Worm (Caenorhabditis elegans) whole organism, L3 larva: ENCODE measurements around the gene idpc-1.

Source experiments
- R02D3.7 ChIP-seq: fragments of 150-350 bp; optimal IDR thresholded peaks from 2 replicates; lab custom pipeline; 2014; ENCODE audit warnings: missing biosample characterization, missing genetic modification characterization
- ama-1 ChIP-seq: fragments of 150-350 bp; optimal IDR thresholded peaks from 2 replicates; lab custom pipeline; 2018
- ceh-16 ChIP-seq: sonication (generic microtip); optimal IDR thresholded peaks from 2 replicates; lab custom pipeline; 2017; ENCODE audit warnings: missing biosample characterization, missing genetic modification characterization
- ceh-28 ChIP-seq: fragments of 150-350 bp; optimal IDR thresholded peaks from 2 replicates; lab custom pipeline; 2014; ENCODE audit warnings: missing biosample characterization, missing genetic modification reagents, missing genetic modification characterization
- egl-5 ChIP-seq: fragments of 150-350 bp; optimal IDR thresholded peaks from 2 replicates; lab custom pipeline; 2017; ENCODE audit warnings: missing biosample characterization, missing genetic modification reagents, missing genetic modification characterization, inconsistent platforms
- elt-1 ChIP-seq: fragments of 150-350 bp; optimal IDR thresholded peaks from 2 replicates; lab custom pipeline; 2014; ENCODE audit warnings: missing biosample characterization, missing genetic modification characterization
- elt-2 ChIP-seq: sonication (generic microtip); optimal IDR thresholded peaks from 2 replicates; lab custom pipeline; 2016; ENCODE audit warnings: missing genetic modification reagents, mild to moderate bottlenecking, missing genetic modification characterization, missing compliant biosample characterization
- elt-3 ChIP-seq, 3 experiments: fragments of 150-350 bp in 1 of 3; sonication (generic microtip) in 2 of 3; optimal IDR thresholded peaks; 2 replicates in 2 of 3; 4 replicates in 1 of 3; lab custom pipeline; 2014 to 2017; ENCODE audit warnings: missing biosample characterization in 3 of 3, missing genetic modification characterization in 3 of 3
- eor-1 ChIP-seq, 2 experiments: fragments of 150-350 bp; optimal IDR thresholded peaks; 2 replicates each; lab custom pipeline; 2014 to 2018; ENCODE audit warnings: missing biosample characterization in 2 of 2, missing genetic modification characterization in 2 of 2
- fkh-10 ChIP-seq: sonication (generic microtip); optimal IDR thresholded peaks from 2 replicates; lab custom pipeline; 2017; ENCODE audit warnings: missing biosample characterization, missing genetic modification reagents, missing genetic modification characterization
- fkh-2 ChIP-seq: fragments of 150-350 bp; optimal IDR thresholded peaks from 2 replicates; lab custom pipeline; 2014; ENCODE audit warnings: missing biosample characterization, missing genetic modification reagents, missing genetic modification characterization
- hmg-11 ChIP-seq: sonication (generic microtip); optimal IDR thresholded peaks from 2 replicates; lab custom pipeline; 2016; ENCODE audit warnings: missing genetic modification characterization, missing compliant biosample characterization
- jun-1 ChIP-seq: fragments of 150-350 bp; optimal IDR thresholded peaks from 2 replicates; lab custom pipeline; 2014; ENCODE audit warnings: missing biosample characterization, missing genetic modification reagents, missing genetic modification characterization
- lin-39 ChIP-seq: fragments of 150-350 bp; optimal IDR thresholded peaks from 2 replicates; lab custom pipeline; 2018; ENCODE audit warnings: missing biosample characterization, missing genetic modification reagents, missing genetic modification characterization
- mdl-1 ChIP-seq: fragments of 150-350 bp; optimal IDR thresholded peaks from 2 replicates; lab custom pipeline; 2014; ENCODE audit warnings: missing biosample characterization, missing genetic modification characterization
- mml-1 ChIP-seq: fragments of 150-350 bp; sonication (generic microtip); optimal IDR thresholded peaks from 3 replicates; lab custom pipeline; 2014; ENCODE audit warnings: missing biosample characterization, missing genetic modification characterization
- nfya-1 ChIP-seq: sonication (generic microtip); optimal IDR thresholded peaks from 2 replicates; lab custom pipeline; 2017; ENCODE audit warnings: missing genetic modification characterization, mild to moderate bottlenecking, missing compliant biosample characterization, antibody characterized with exemption, moderate library complexity; ENCODE audit not compliant: insufficient read depth
- nhr-237 ChIP-seq: fragments of 150-350 bp; optimal IDR thresholded peaks from 2 replicates; lab custom pipeline; 2014; ENCODE audit warnings: missing biosample characterization, missing genetic modification characterization
- nhr-25 ChIP-seq: sonication (generic microtip); optimal IDR thresholded peaks from 2 replicates; lab custom pipeline; 2017; ENCODE audit warnings: missing biosample characterization, missing genetic modification characterization
- nhr-76 ChIP-seq: fragments of 150-350 bp; sonication (generic microtip); optimal IDR thresholded peaks from 5 replicates; lab custom pipeline; 2014; ENCODE audit warnings: missing biosample characterization, missing genetic modification characterization
- nhr-77 ChIP-seq: fragments of 150-350 bp; optimal IDR thresholded peaks from 2 replicates; lab custom pipeline; 2014; ENCODE audit warnings: missing biosample characterization, missing genetic modification characterization
- pha-4 ChIP-seq: fragments of 150-350 bp; optimal IDR thresholded peaks from 2 replicates; lab custom pipeline; 2014; ENCODE audit warnings: missing biosample characterization, missing genetic modification reagents, missing genetic modification characterization
- pqm-1 ChIP-seq: fragments of 150-350 bp; optimal IDR thresholded peaks from 2 replicates; lab custom pipeline; 2017; ENCODE audit warnings: missing biosample characterization, missing genetic modification characterization, inconsistent platforms
- skn-1 ChIP-seq: fragments of 150-350 bp; optimal IDR thresholded peaks from 2 replicates; lab custom pipeline; 2014; ENCODE audit warnings: missing biosample characterization, missing genetic modification characterization
- snpc-4 ChIP-seq: fragments of 150-350 bp; optimal IDR thresholded peaks from 2 replicates; lab custom pipeline; 2014; ENCODE audit warnings: missing biosample characterization, missing genetic modification characterization
- unc-62 ChIP-seq: fragments of 150-350 bp; sonication (generic microtip); optimal IDR thresholded peaks from 4 replicates; lab custom pipeline; 2014; ENCODE audit warnings: missing biosample characterization, missing genetic modification reagents, missing genetic modification characterization
- zag-1 ChIP-seq: fragments of 150-350 bp; optimal IDR thresholded peaks from 2 replicates; lab custom pipeline; 2014; ENCODE audit warnings: missing biosample characterization, missing genetic modification characterization
- ztf-11 ChIP-seq: fragments of 150-350 bp; optimal IDR thresholded peaks from 2 replicates; lab custom pipeline; 2014; ENCODE audit warnings: missing biosample characterization, missing genetic modification characterization
- ztf-4 ChIP-seq: fragments of 150-350 bp; optimal IDR thresholded peaks from 2 replicates; lab custom pipeline; 2014; ENCODE audit warnings: missing biosample characterization, missing genetic modification characterization

The idpc-1 gene

ce11 chrIII:11427548-11428152 is 644 bp downstream of the idpc-1 start:
- TF ChIP-seq nhr-76 (no peak), snpc-4 (tag; lab: Kevin White, UChicago) (no peak), mdl-1 (tag; lab: Kevin White, UChicago) (no peak), elt-1 (no peak), lin-39 (tag; lab: Kevin White, UChicago) (no peak), nhr-77 (tag; lab: Kevin White, UChicago) (no peak), mml-1 (tag; lab: Kevin White, UChicago) (no peak), R02D3.7 (tag; lab: Kevin White, UChicago) (no peak), fkh-10 (GFP tag; lab: Kevin White, UChicago) (no peak), unc-62 (GFP tag; lab: Kevin White, UChicago) (no peak), elt-3 (tag; optimal IDR thresholded peaks at IDR 0.05; lab: Kevin White, UChicago) (no peak), hmg-11 (no peak), ztf-4 (tag; lab: Kevin White, UChicago) (no peak)
- TF ChIP-seq, all 47 proteins: peak for 0

- TF ChIP-seq elt-2 (tag; lab: Kevin White, UChicago) = peak; percentile 74
- TF ChIP-seq pqm-1 = peak; percentile 44
- no peak for TF ChIP-seq fkh-2
These were observed 15.6 kb downstream of the idpc-1 start, which contains the start of gene sbp-1 for ce11 chrIII:11442556-11442955. TSS of gene sbp-1 (minus strand) at chrIII:11442566.

ce11 chrIII:11443408-11443994 is 16.5 kb downstream of the idpc-1 start:
- no peak for TF ChIP-seq snpc-4 (tag; lab: Kevin White, UChicago)
- TF ChIP-seq eor-1 (tag; optimal IDR thresholded peaks at IDR 0.05; lab: Kevin White, UChicago) = no peak
- no peak for TF ChIP-seq R02D3.7 (tag; lab: Kevin White, UChicago)
- no peak for TF ChIP-seq nhr-237 (tag; lab: Kevin White, UChicago)
- TF ChIP-seq ztf-11 (tag; lab: Kevin White, UChicago) = no peak
- TF ChIP-seq jun-1 (tag; lab: Kevin White, UChicago) = no peak
- TF ChIP-seq elt-2 (tag; lab: Kevin White, UChicago) = peak; percentile 45
- no peak for TF ChIP-seq ceh-16 (tag; lab: Kevin White, UChicago)
- TF ChIP-seq skn-1 = no peak
- peak; percentile 37 for TF ChIP-seq pha-4 (tag; lab: Kevin White, UChicago)

- TF ChIP-seq nhr-25 (tag; lab: Kevin White, UChicago) = peak; percentile 48
- TF ChIP-seq pha-4 (tag; lab: Kevin White, UChicago) = peak; percentile 92
- TF ChIP-seq ceh-28 (tag; lab: Kevin White, UChicago) = peak; percentile 69
- TF ChIP-seq mdl-1 (tag; lab: Kevin White, UChicago) = no peak
- peak; percentile 33 for TF ChIP-seq elt-2 (tag; lab: Kevin White, UChicago)
- no peak for TF ChIP-seq zag-1
- TF ChIP-seq hmg-11 = no peak
- TF ChIP-seq nfya-1 (tag; lab: Kevin White, UChicago) = peak; percentile 56
- TF ChIP-seq mml-1 (tag; lab: Kevin White, UChicago) = no peak
These were observed 17.9 kb downstream of the idpc-1 start for ce11 chrIII:11444796-11445386.

- TF ChIP-seq ceh-16 (tag; lab: Kevin White, UChicago) (no peak), ama-1 (lab: Kevin White, UChicago) (no peak), egl-5 (tag; lab: Kevin White, UChicago) (no peak)
- TF ChIP-seq, all 47 proteins: peak for 0
These were observed 19.8 kb downstream of the idpc-1 start for ce11 chrIII:11446826-11447225.

ce11 chrIII:11448330-11448729 is 21.3 kb downstream of the idpc-1 start:
- TF ChIP-seq elt-3 (tag; optimal IDR thresholded peaks at IDR 0.05; lab: Kevin White, UChicago) (no peak), egl-5 (tag; lab: Kevin White, UChicago) (peak; percentile 99), elt-1 (no peak), pqm-1 (no peak)
